Fruit fly (Drosophila melanogaster) S2 (cell line): ENCODE data around the gene CG14506.

Experiments used
- CG8478 ChIP-seq: fragments of >200 bp; optimal IDR thresholded peaks from 2 replicates; lab custom pipeline; 2018
- CTCF ChIP-seq, 2 experiments: fragments of >200 bp; optimal IDR thresholded peaks; 2 replicates each; lab custom pipeline; 2018

DNA sequence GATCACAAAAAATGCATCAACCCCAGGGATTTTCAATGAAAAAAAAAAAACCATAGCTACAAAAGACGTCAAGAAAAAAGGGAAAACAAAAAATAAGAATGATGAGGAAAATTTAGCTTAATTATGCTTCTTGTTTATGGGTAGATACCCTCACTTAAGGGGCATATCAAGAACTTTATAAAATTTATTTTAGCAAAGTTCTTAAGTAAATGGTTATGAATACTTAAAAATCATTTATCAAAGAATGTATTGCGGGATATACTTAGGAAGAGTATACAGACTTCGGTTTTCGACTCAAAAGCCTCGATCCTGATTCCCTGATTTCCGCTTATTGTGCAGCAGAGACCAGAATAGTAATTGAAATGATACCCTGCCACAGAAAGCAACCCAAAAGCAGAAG, 24.0 kb downstream of the CG14506 start:
- TF ChIP-seq CTCF (optimal IDR thresholded peaks at IDR 0.05; lab: Kevin White, UChicago) (no peak), CG8478 (lab: Kevin White, UChicago) (no peak)
